Worm (Caenorhabditis elegans) whole organism, early embryonic: ENCODE measurements around the gene F35C5.12.

ENCODE experiments used
- B0310.2 ChIP-seq: sonication (generic microtip); optimal IDR thresholded peaks from 2 replicates; lab custom pipeline; 2016; ENCODE audit warnings: mild to moderate bottlenecking, missing genetic modification characterization, missing compliant biosample characterization
- F13C5.2 ChIP-seq: sonication (generic microtip); optimal IDR thresholded peaks from 2 replicates; lab custom pipeline; 2017; ENCODE audit warnings: mild to moderate bottlenecking, missing genetic modification characterization, inconsistent platforms, missing compliant biosample characterization
- aly-1 ChIP-seq: sonication (generic microtip); optimal IDR thresholded peaks from 2 replicates; lab custom pipeline; 2016; ENCODE audit warnings: missing genetic modification characterization, missing compliant biosample characterization
- ama-1 ChIP-seq: fragments of 150-350 bp; optimal IDR thresholded peaks from 2 replicates; lab custom pipeline; 2014
- ceh-13 ChIP-seq: fragments of 200-800 bp; sonication (Bioruptor generic); optimal IDR thresholded peaks from 2 replicates; lab custom pipeline; 2018; ENCODE audit warnings: mild to moderate bottlenecking, missing genetic modification characterization, missing compliant biosample characterization
- ceh-36 ChIP-seq: sonication (generic microtip); optimal IDR thresholded peaks from 2 replicates; lab custom pipeline; 2016; ENCODE audit warnings: missing genetic modification characterization, inconsistent platforms, missing compliant biosample characterization
- ets-7 ChIP-seq: sonication (generic microtip); optimal IDR thresholded peaks from 2 replicates; lab custom pipeline; 2016; ENCODE audit warnings: missing genotype, missing genetic modification characterization, missing compliant biosample characterization
- flt-1 ChIP-seq: fragments of 200-800 bp; sonication (Bioruptor generic); IDR thresholded peaks from 2 replicates; pipeline ENCODE4 v1.3.6; 2022; ENCODE audit warnings: missing genetic modification characterization, missing compliant biosample characterization
- hmbx-1 ChIP-seq: sonication (generic microtip); optimal IDR thresholded peaks from 2 replicates; lab custom pipeline; 2016; ENCODE audit warnings: mild to moderate bottlenecking, missing genetic modification characterization, missing compliant biosample characterization
- hmg-4 ChIP-seq: fragments of 200-800 bp; sonication (Bioruptor generic); optimal IDR thresholded peaks from 2 replicates; lab custom pipeline; 2018; ENCODE audit warnings: mild to moderate bottlenecking, missing genetic modification characterization, missing compliant biosample characterization
- hnd-1 ChIP-seq: sonication (generic microtip); optimal IDR thresholded peaks from 2 replicates; lab custom pipeline; 2016; ENCODE audit warnings: missing genetic modification characterization, missing compliant biosample characterization
- pes-1 ChIP-seq: fragments of 200-800 bp; sonication (Bioruptor generic); IDR thresholded peaks from 2 replicates; pipeline ENCODE4 v1.3.6; 2022; ENCODE audit warnings: missing genetic modification reagents, missing genetic modification characterization, missing compliant biosample characterization
- scrt-1 ChIP-seq: fragments of 200-800 bp; sonication (Bioruptor generic); IDR thresholded peaks from 2 replicates; pipeline ENCODE4 v1.3.6; 2022; ENCODE audit warnings: missing genetic modification characterization, missing compliant biosample characterization
- sea-1 ChIP-seq: fragments of 200-800 bp; sonication (Bioruptor generic); conservative IDR thresholded peaks from 2 replicates; pipeline ENCODE4 v1.3.6; 2022; ENCODE audit warnings: missing genetic modification characterization, missing compliant biosample characterization
- tbx-11 ChIP-seq: fragments of 200-800 bp; sonication (Bioruptor generic); IDR thresholded peaks from 2 replicates; pipeline ENCODE4 v1.3.6; 2022; ENCODE audit warnings: missing genetic modification characterization, missing compliant biosample characterization
- tbx-37 ChIP-seq: fragments of 200-800 bp; sonication (Bioruptor generic); conservative IDR thresholded peaks from 2 replicates; pipeline ENCODE4 v1.3.6; 2022; ENCODE audit warnings: missing genetic modification reagents, missing genetic modification characterization, missing compliant biosample characterization
- tra-4 ChIP-seq: sonication (generic microtip); optimal IDR thresholded peaks from 2 replicates; lab custom pipeline; 2017; ENCODE audit warnings: missing genetic modification characterization, missing compliant biosample characterization

F35C5.12 gene

DNA sequence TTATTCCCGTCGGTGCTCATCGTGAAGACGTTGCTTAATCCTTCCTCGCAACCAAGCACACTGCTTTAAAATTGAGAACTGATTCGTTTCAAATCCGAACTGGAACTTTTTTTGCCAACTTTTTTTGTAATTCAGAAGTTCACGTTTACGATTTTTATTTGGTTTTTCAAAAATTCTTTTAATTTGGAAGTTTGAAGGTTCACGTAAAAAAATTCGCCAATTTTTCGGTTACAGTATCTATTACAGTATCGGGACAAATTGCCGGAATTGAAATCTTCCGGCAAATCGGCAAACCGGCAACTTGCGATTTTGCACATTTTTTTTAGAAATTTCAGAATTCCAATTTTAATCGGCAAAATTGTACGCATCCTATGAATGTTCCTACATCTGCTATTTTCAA lies 13.9 kb upstream of the F35C5.12 start, which contains the start of gene F58G1.3:
Gene F58G1.3, minus strand, starts transcription at position 101 of the 400 bp plus-strand sequence.
- TF ChIP-seq flt-1 (GFP tag; lab: Robert Waterston, UW) = no peak
- no peak for TF ChIP-seq F13C5.2 (tag; lab: Kevin White, UChicago)
- no peak for TF ChIP-seq sea-1 (GFP tag; lab: Robert Waterston, UW)
- TF ChIP-seq B0310.2 (tag; lab: Kevin White, UChicago) = no peak
- no peak for TF ChIP-seq pes-1 (GFP tag; lab: Robert Waterston, UW)
- no peak for TF ChIP-seq tra-4 (tag; lab: Kevin White, UChicago)
- TF ChIP-seq hmbx-1 (tag; lab: Kevin White, UChicago) = no peak
- no peak for TF ChIP-seq scrt-1 (GFP tag; lab: Robert Waterston, UW)
- no peak for TF ChIP-seq ceh-36 (tag; lab: Kevin White, UChicago)
- no peak for TF ChIP-seq ceh-13
- TF ChIP-seq ets-7 (tag; lab: Kevin White, UChicago) = no peak
- TF ChIP-seq aly-1 (tag; lab: Kevin White, UChicago) = no peak

DNA sequence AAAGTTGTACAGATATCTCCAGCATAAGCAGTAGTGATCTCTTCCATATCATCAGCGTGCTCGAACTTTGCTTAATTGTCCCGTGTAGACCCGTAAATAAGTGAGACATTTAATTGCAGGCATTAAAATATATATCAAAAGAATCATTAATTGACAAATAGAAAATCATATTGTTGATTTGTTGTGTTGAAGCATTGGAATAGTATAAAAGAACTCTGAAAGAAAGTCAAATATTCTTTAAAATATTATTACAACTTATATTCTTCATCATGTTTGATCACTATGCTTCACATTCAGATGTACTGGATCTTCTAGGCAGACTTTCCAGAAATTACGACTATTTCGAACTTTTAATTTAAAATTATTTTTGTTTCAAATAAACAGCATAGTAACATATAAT lies 11.2 kb upstream of the F35C5.12 start, which contains the start of gene F58G1.8:
Gene F58G1.8, minus strand, starts transcription at position 101 of the 400 bp plus-strand sequence.
- no peak for TF ChIP-seq ceh-13
- TF ChIP-seq ama-1 (lab: Kevin White, UChicago) = no peak

DNA sequence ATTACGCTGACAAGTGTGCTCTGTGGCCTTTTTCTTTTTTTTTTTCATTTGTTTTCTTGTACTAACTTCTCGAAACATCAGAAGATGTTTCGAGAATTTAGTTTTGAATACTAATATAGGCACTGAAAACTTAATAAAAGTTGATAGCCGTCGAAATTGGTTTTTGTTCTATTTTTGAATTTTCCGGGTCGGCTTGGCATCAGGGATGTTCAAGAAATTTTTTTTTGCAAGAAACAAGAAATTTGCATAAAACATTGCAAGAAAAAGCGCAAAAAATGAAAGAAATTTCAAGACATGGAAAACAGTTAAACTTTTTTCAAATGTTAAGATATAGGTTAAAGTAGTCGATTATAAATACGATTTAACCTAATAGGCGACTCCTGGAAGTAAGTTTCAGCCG lies 8.9 kb upstream of the F35C5.12 start:
- TF ChIP-seq aly-1 (tag; lab: Kevin White, UChicago) (no peak), hmg-4 (GFP tag; lab: Kevin White, UChicago) (no peak), ama-1 (lab: Kevin White, UChicago) (no peak), hmbx-1 (tag; lab: Kevin White, UChicago) (no peak), B0310.2 (tag; lab: Kevin White, UChicago) (no peak), F13C5.2 (tag; lab: Kevin White, UChicago) (no peak), hnd-1 (no peak), scrt-1 (GFP tag; lab: Robert Waterston, UW) (no peak), tbx-37 (GFP tag; lab: Robert Waterston, UW) (no peak)

DNA sequence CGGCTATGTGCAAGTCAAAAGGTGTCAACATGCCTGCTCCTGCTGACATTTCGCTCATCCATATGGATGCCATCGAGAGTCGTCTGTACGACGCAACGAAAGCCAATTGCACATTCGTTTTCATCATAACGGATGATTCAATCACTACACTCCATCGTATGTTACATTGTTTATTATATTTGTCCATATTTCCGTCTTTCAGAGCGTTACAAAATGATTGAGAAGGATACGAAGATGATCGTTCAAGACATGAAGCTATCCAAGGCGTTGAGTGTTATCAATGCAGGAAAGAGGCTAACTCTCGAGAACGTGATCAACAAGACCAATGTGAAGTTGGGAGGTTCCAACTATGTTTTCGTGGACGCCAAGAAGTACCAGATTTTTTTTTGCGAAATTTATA lies 7.1 kb upstream of the F35C5.12 start:
- TF ChIP-seq F13C5.2 (tag; lab: Kevin White, UChicago) (no peak), tbx-11 (no peak), pes-1 (GFP tag; lab: Robert Waterston, UW) (no peak), B0310.2 (tag; lab: Kevin White, UChicago) (no peak), flt-1 (GFP tag; lab: Robert Waterston, UW) (no peak), tbx-37 (GFP tag; lab: Robert Waterston, UW) (no peak)

DNA sequence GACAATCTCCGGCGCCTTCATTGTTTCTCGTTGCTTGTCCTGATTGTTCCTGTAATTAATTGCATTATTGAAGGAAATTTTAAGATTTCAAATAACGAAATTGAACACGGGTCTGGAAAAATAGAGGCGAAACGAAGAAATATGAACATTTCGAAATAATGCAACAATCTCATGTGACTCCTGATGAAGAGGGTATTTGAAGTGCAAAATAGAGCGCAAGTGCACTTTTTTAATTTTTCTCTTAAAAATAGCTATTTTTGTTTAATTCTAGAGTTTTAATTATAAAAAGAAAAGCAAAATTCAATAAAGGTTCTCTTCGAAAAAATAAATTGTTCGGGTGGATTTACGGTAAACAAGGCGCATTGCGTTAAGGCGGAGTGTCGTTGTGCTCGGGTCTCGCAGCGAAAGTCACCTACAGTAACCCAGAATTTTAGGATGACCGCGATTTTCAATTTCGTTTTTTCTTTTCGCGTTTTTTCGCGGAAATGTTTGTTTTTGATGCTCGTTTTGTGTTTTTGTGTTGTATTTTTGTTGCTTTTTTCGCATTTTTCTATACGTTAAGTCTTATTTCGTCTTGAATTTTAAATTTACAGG lies 4.7 kb upstream of the F35C5.12 start, which contains the start of the genes F58G1.2 and wago-4:
Gene F58G1.2, minus strand, starts transcription at position 51 of the 594 bp plus-strand sequence.
Gene wago-4, plus strand, starts transcription at position 592 of the 594 bp plus-strand sequence.
- TF ChIP-seq tra-4 (tag; lab: Kevin White, UChicago) (no peak), F13C5.2 (tag; lab: Kevin White, UChicago) (no peak), flt-1 (GFP tag; lab: Robert Waterston, UW) (no peak), hmg-4 (GFP tag; lab: Kevin White, UChicago) (no peak), hmbx-1 (tag; lab: Kevin White, UChicago) (no peak), sea-1 (GFP tag; lab: Robert Waterston, UW) (no peak), ceh-36 (tag; lab: Kevin White, UChicago) (no peak), tbx-37 (GFP tag; lab: Robert Waterston, UW) (no peak), B0310.2 (tag; lab: Kevin White, UChicago) (no peak), tbx-11 (no peak), hnd-1 (no peak), ama-1 (lab: Kevin White, UChicago) (no peak), aly-1 (tag; lab: Kevin White, UChicago) (no peak), ets-7 (tag; lab: Kevin White, UChicago) (no peak), pes-1 (GFP tag; lab: Robert Waterston, UW) (no peak), ceh-13 (no peak), scrt-1 (GFP tag; lab: Robert Waterston, UW) (no peak)

DNA sequence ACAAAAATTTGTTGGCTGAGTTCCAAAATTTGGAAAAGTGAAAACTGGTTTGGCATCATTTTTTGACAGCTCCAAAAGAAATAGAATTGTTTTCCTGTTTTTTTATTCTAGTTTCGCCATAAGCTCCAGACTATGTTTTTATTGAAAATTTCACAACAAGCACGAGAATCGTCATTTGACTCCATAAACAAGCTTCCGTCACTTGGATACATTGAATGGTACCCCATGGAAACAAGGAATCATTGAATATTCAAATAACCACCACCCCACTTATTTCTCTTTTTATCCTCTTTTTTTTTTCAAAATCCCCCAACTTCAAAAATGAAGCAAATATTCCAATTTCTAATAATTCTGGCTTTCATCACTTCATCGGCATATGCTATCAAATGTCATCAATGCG lies 5.6 kb downstream of the F35C5.12 start, which contains the start of gene ddn-2:
Gene ddn-2, plus strand, starts transcription at position 301 of the 400 bp plus-strand sequence.
- no peak for TF ChIP-seq hmbx-1 (tag; lab: Kevin White, UChicago)
- TF ChIP-seq flt-1 (GFP tag; lab: Robert Waterston, UW) = no peak
- TF ChIP-seq scrt-1 (GFP tag; lab: Robert Waterston, UW) = no peak
- TF ChIP-seq ceh-13 = no peak
- no peak for TF ChIP-seq pes-1 (GFP tag; lab: Robert Waterston, UW)
- TF ChIP-seq tbx-37 (GFP tag; lab: Robert Waterston, UW) = no peak
- no peak for TF ChIP-seq ets-7 (tag; lab: Kevin White, UChicago)
- TF ChIP-seq sea-1 (GFP tag; lab: Robert Waterston, UW) = no peak
- no peak for TF ChIP-seq hmg-4 (GFP tag; lab: Kevin White, UChicago)
- no peak for TF ChIP-seq ceh-36 (tag; lab: Kevin White, UChicago)
- no peak for TF ChIP-seq hnd-1
- no peak for TF ChIP-seq tra-4 (tag; lab: Kevin White, UChicago)
- TF ChIP-seq F13C5.2 (tag; lab: Kevin White, UChicago) = no peak
- no peak for TF ChIP-seq tbx-11

DNA sequence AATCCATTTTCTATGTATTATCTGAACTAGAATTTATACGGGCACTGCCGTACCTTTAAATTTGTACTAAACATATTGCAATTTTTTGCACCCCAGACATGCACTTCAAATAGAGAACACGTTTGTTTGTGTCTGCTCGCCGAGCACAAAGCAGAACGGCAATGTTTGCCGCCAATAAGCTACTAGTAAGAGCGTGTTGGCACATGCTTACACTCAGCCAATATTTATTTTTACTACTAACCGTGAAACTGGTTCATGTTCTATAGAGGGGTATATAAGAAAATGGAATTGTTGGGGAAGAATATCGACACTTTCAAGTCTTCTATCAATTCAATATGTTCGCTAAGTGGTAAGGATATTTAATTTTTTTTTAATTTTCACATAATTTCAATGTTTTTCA lies 7.3 kb downstream of the F35C5.12 start, which contains the start of gene nspb-11:
Gene nspb-11, plus strand, starts transcription at position 301 of the 400 bp plus-strand sequence.
- TF ChIP-seq flt-1 (GFP tag; lab: Robert Waterston, UW) (no peak), ets-7 (tag; lab: Kevin White, UChicago) (no peak), F13C5.2 (tag; lab: Kevin White, UChicago) (no peak), tra-4 (tag; lab: Kevin White, UChicago) (no peak)
